Worm (Caenorhabditis elegans) whole organism, L4/young adult: ENCODE results near the gene clec-214.

Source experiments
- W03F9.2 ChIP-seq: fragments of 150-350 bp; optimal IDR thresholded peaks from 2 replicates; lab custom pipeline; 2014; ENCODE audit warnings: missing biosample characterization, missing genetic modification characterization
- dao-5 ChIP-seq: sonication (generic microtip); optimal IDR thresholded peaks from 2 replicates; lab custom pipeline; 2016; ENCODE audit warnings: missing genotype, missing genetic modification characterization, moderate library complexity, missing compliant biosample characterization
- him-1 ChIP-seq: sonication (generic microtip); optimal IDR thresholded peaks from 2 replicates; lab custom pipeline; 2016; ENCODE audit warnings: missing genotype, missing genetic modification reagents, missing genetic modification characterization, missing compliant biosample characterization

DNA sequence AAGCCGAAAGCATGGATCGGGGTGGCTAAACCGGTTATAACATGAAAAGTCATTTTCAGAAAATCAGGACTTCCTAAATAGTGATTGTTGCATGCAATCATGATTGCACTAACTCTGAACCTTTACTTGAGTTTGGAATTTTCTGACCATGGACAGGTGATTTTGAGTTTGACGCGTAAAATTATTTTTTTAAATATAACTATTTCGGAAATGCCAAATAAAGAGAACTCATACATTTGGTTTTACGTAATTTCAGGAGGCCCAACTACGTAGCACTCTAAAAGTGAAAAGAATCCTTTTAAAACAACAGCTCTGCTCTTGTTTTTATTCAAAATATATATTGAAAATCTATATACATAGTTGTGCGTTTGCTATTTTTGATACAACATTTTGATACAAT lies 41.6 kb downstream of the clec-214 start, which contains the start of gene srh-234:
- TF ChIP-seq dao-5 (tag; lab: Kevin White, UChicago) (no peak), him-1 (tag; lab: Kevin White, UChicago) (no peak), W03F9.2 (tag; lab: Kevin White, UChicago) (no peak)
